Worm (Caenorhabditis elegans) whole organism, L4 larva: ENCODE data around the gene C44C10.9.

Source experiments
- F10B5.3 ChIP-seq: sonication (generic microtip); optimal IDR thresholded peaks from 2 replicates; lab custom pipeline; 2016; ENCODE audit warnings: mild to moderate bottlenecking, missing genetic modification characterization, missing compliant biosample characterization
- F37D6.2 ChIP-seq: sonication (generic microtip); optimal IDR thresholded peaks from 2 replicates; lab custom pipeline; 2016; ENCODE audit warnings: mild to moderate bottlenecking, missing genetic modification characterization, missing compliant biosample characterization
- T20F7.1 ChIP-seq: fragments of 200-800 bp; sonication (Bioruptor generic); optimal IDR thresholded peaks from 2 replicates; lab custom pipeline; 2018; ENCODE audit warnings: mild to moderate bottlenecking, missing genetic modification characterization, missing compliant biosample characterization
- T26A8.4 ChIP-seq: fragments of 200-800 bp; sonication (Bioruptor generic); IDR thresholded peaks from 2 replicates; pipeline ENCODE4 v1.3.6; 2022; ENCODE audit warnings: missing genetic modification characterization, missing compliant biosample characterization
- Y105C5A.15 ChIP-seq: fragments of 200-800 bp; sonication (Bioruptor generic); IDR thresholded peaks from 2 replicates; pipeline ENCODE4 v1.3.6; 2022; ENCODE audit warnings: missing genetic modification characterization, missing compliant biosample characterization
- ZK337.2 ChIP-seq: fragments of 200-800 bp; sonication (Bioruptor generic); IDR thresholded peaks from 2 replicates; pipeline ENCODE4 v1.3.6; 2022; ENCODE audit warnings: missing genetic modification reagents, missing genetic modification characterization, missing compliant biosample characterization
- aly-2 ChIP-seq: sonication (generic microtip); optimal IDR thresholded peaks from 2 replicates; lab custom pipeline; 2018; ENCODE audit warnings: missing biosample characterization, missing genetic modification characterization
- ama-1 ChIP-seq: fragments of 150-350 bp; optimal IDR thresholded peaks from 2 replicates; lab custom pipeline; 2014; ENCODE audit warnings: inconsistent platforms, mixed read lengths
- ceh-28 ChIP-seq: fragments of 150-350 bp; optimal IDR thresholded peaks from 2 replicates; lab custom pipeline; 2014; ENCODE audit warnings: missing biosample characterization, missing genetic modification reagents, missing genetic modification characterization
- ceh-32 ChIP-seq: sonication (generic microtip); optimal IDR thresholded peaks from 2 replicates; lab custom pipeline; 2016; ENCODE audit warnings: mild to moderate bottlenecking, missing genetic modification characterization, missing compliant biosample characterization; ENCODE audit not compliant: poor library complexity
- ceh-44 ChIP-seq: fragments of 200-800 bp; sonication (Bioruptor generic); IDR thresholded peaks from 2 replicates; pipeline ENCODE4 v1.3.6; 2022; ENCODE audit warnings: missing genetic modification reagents, missing genetic modification characterization, missing compliant biosample characterization
- ces-1 ChIP-seq: fragments of 150-350 bp; sonication (generic microtip); optimal IDR thresholded peaks from 4 replicates; lab custom pipeline; 2014; ENCODE audit warnings: missing biosample characterization, missing genetic modification reagents, missing genetic modification characterization
- ctbp-1 ChIP-seq: fragments of 200-800 bp; sonication (Bioruptor generic); IDR thresholded peaks from 2 replicates; pipeline ENCODE4 v1.3.6; 2022; ENCODE audit warnings: missing genetic modification reagents, missing genetic modification characterization, missing compliant biosample characterization
- daf-12 ChIP-seq: fragments of 150-350 bp; optimal IDR thresholded peaks from 2 replicates; lab custom pipeline; 2014; ENCODE audit warnings: missing biosample characterization, missing genetic modification reagents, missing genetic modification characterization
- daf-8 ChIP-seq: fragments of 200-800 bp; sonication (Bioruptor generic); IDR thresholded peaks from 2 replicates; pipeline ENCODE4 v1.3.6; 2022; ENCODE audit warnings: missing genetic modification characterization, missing compliant biosample characterization
- dmd-6 ChIP-seq: fragments of 200-800 bp; sonication (Bioruptor generic); IDR thresholded peaks from 2 replicates; pipeline ENCODE4 v1.3.6; 2022; ENCODE audit warnings: missing genetic modification reagents, missing genetic modification characterization, missing compliant biosample characterization
- dmd-8 ChIP-seq: fragments of 200-800 bp; sonication (Bioruptor generic); IDR thresholded peaks from 2 replicates; pipeline ENCODE4 v1.3.6; 2022; ENCODE audit warnings: missing genetic modification characterization, missing compliant biosample characterization
- dmd-9 ChIP-seq: fragments of 200-800 bp; sonication (Bioruptor generic); IDR thresholded peaks from 2 replicates; pipeline ENCODE4 v1.3.6; 2022; ENCODE audit warnings: missing genetic modification reagents, missing genetic modification characterization, missing compliant biosample characterization
- dve-1 ChIP-seq: sonication (generic microtip); optimal IDR thresholded peaks from 2 replicates; lab custom pipeline; 2017; ENCODE audit warnings: antibody characterized with exemption, mild to moderate bottlenecking, missing genetic modification characterization, missing compliant biosample characterization; ENCODE audit not compliant: insufficient read depth
- egl-43 ChIP-seq: fragments of 200-800 bp; sonication (Bioruptor generic); IDR thresholded peaks from 2 replicates; pipeline ENCODE4 v1.3.6; 2022; ENCODE audit warnings: missing genetic modification reagents, missing genetic modification characterization, missing compliant biosample characterization
- fos-1 ChIP-seq: fragments of 150-350 bp; optimal IDR thresholded peaks from 2 replicates; lab custom pipeline; 2014; ENCODE audit warnings: missing biosample characterization, missing genetic modification characterization
- gei-8 ChIP-seq: fragments of 200-800 bp; sonication (Bioruptor generic); optimal IDR thresholded peaks from 2 replicates; lab custom pipeline; 2018; ENCODE audit warnings: mild to moderate bottlenecking, missing genetic modification characterization, missing compliant biosample characterization
- hmg-1.1 ChIP-seq: fragments of 200-800 bp; sonication (Bioruptor generic); IDR thresholded peaks from 2 replicates; pipeline ENCODE4 v1.3.6; 2022; ENCODE audit warnings: missing genetic modification reagents, missing genetic modification characterization, missing compliant biosample characterization
- lim-7 ChIP-seq: fragments of 200-800 bp; sonication (Bioruptor generic); IDR thresholded peaks from 2 replicates; pipeline ENCODE4 v1.3.6; 2022; ENCODE audit warnings: missing genetic modification characterization, missing compliant biosample characterization
- lin-1 ChIP-seq: fragments of 200-800 bp; sonication (Bioruptor generic); IDR thresholded peaks from 2 replicates; pipeline ENCODE4 v1.3.6; 2022; ENCODE audit warnings: missing genetic modification reagents, missing genetic modification characterization, missing compliant biosample characterization
- lin-15B ChIP-seq: fragments of 150-350 bp; sonication (generic microtip); optimal IDR thresholded peaks from 3 replicates; lab custom pipeline; 2014; ENCODE audit warnings: missing biosample characterization, missing genetic modification characterization
- lsy-2 ChIP-seq, 2 experiments: fragments of 150-350 bp in 1 of 2; sonication (generic microtip) in 1 of 2; optimal IDR thresholded peaks; 2 replicates each; lab custom pipeline; 2014 to 2017; ENCODE audit warnings: missing biosample characterization in 2 of 2, missing genetic modification characterization in 2 of 2
- madf-5 ChIP-seq, 2 experiments: fragments of 200-800 bp; sonication (Bioruptor generic); IDR thresholded peaks; 2 replicates each; pipeline ENCODE4 v1.3.6; 2022; ENCODE audit warnings: missing compliant biosample characterization in 2 of 2, missing genetic modification characterization in 2 of 2
- mes-2 ChIP-seq: sonication (generic microtip); optimal IDR thresholded peaks from 2 replicates; lab custom pipeline; 2016; ENCODE audit warnings: missing genotype, mild to moderate bottlenecking, missing genetic modification characterization, missing compliant biosample characterization; ENCODE audit not compliant: poor library complexity, severe bottlenecking
- nhr-111 ChIP-seq: fragments of 200-800 bp; sonication (Bioruptor generic); optimal IDR thresholded peaks from 2 replicates; lab custom pipeline; 2018; ENCODE audit warnings: mild to moderate bottlenecking, missing genetic modification characterization, missing compliant biosample characterization
- nhr-25 ChIP-seq: sonication (generic microtip); optimal IDR thresholded peaks from 2 replicates; lab custom pipeline; 2017; ENCODE audit warnings: missing genetic modification characterization, mild to moderate bottlenecking, missing compliant biosample characterization, antibody characterized with exemption, moderate library complexity, borderline replicate concordance; ENCODE audit not compliant: insufficient read depth
- nhr-41 ChIP-seq: fragments of 200-800 bp; sonication (Bioruptor generic); IDR thresholded peaks from 2 replicates; pipeline ENCODE4 v1.3.6; 2022; ENCODE audit warnings: missing genetic modification reagents, missing genetic modification characterization, missing compliant biosample characterization
- nhr-48 ChIP-seq: sonication (generic microtip); optimal IDR thresholded peaks from 2 replicates; lab custom pipeline; 2016; ENCODE audit warnings: mild to moderate bottlenecking, missing genetic modification characterization, missing compliant biosample characterization
- php-3 ChIP-seq: fragments of 200-800 bp; sonication (Bioruptor generic); IDR thresholded peaks from 2 replicates; pipeline ENCODE4 v1.3.6; 2022; ENCODE audit warnings: missing genetic modification reagents, missing genetic modification characterization, missing compliant biosample characterization
- sdz-12 ChIP-seq: fragments of 200-800 bp; sonication (Bioruptor generic); optimal IDR thresholded peaks from 2 replicates; lab custom pipeline; 2018; ENCODE audit warnings: mild to moderate bottlenecking, missing genetic modification characterization, missing compliant biosample characterization
- skn-1 ChIP-seq: fragments of 150-350 bp; optimal IDR thresholded peaks from 2 replicates; lab custom pipeline; 2014; ENCODE audit warnings: missing biosample characterization, missing genetic modification characterization
- snpc-1.2 ChIP-seq: fragments of 200-800 bp; sonication (Bioruptor generic); IDR thresholded peaks from 2 replicates; pipeline ENCODE4 v1.3.6; 2022; ENCODE audit warnings: missing genetic modification reagents, missing genetic modification characterization, missing compliant biosample characterization
- spr-3 ChIP-seq: fragments of 200-800 bp; sonication (Bioruptor generic); optimal IDR thresholded peaks from 2 replicates; lab custom pipeline; 2018; ENCODE audit warnings: mild to moderate bottlenecking, missing genetic modification characterization, missing compliant biosample characterization
- tag-97 ChIP-seq: fragments of 200-800 bp; sonication (Bioruptor generic); IDR thresholded peaks from 2 replicates; pipeline ENCODE4 v1.3.6; 2022; ENCODE audit warnings: missing genetic modification characterization, missing compliant biosample characterization
- tra-1 ChIP-seq: fragments of 200-800 bp; sonication (Bioruptor generic); IDR thresholded peaks from 2 replicates; pipeline ENCODE4 v1.3.6; 2022; ENCODE audit warnings: missing genetic modification reagents, missing genetic modification characterization, missing compliant biosample characterization
- unc-130 ChIP-seq: sonication (generic microtip); optimal IDR thresholded peaks from 2 replicates; lab custom pipeline; 2016; ENCODE audit warnings: missing genetic modification reagents, missing genetic modification characterization, missing compliant biosample characterization
- unc-62 ChIP-seq, 3 experiments: fragments of 150-350 bp in 1 of 3; sonication (generic microtip); optimal IDR thresholded peaks in 2 of 3; peaks in 1 of 3; 1 replicate in 1 of 3; 2 replicates in 2 of 3; lab custom pipeline; 2014 to 2017; ENCODE audit warnings: missing biosample characterization in 3 of 3, missing genetic modification characterization in 3 of 3, missing genetic modification reagents in 3 of 3, missing genotype in 1 of 3
- zip-11 ChIP-seq: fragments of 200-800 bp; sonication (Bioruptor generic); IDR thresholded peaks from 2 replicates; pipeline ENCODE4 v1.3.6; 2022; ENCODE audit warnings: missing genetic modification characterization, missing compliant biosample characterization
- ztf-7 ChIP-seq: fragments of 150-350 bp; optimal IDR thresholded peaks from 2 replicates; lab custom pipeline; 2014; ENCODE audit warnings: missing biosample characterization, missing genetic modification characterization

C44C10.9 gene

ce11 chrX:11727761-11728160 lies 11.4 kb upstream of the C44C10.9 start, which contains the start of the genes gst-42 and D1053.2 (continued):
- no peak for TF ChIP-seq dmd-9 (GFP tag; lab: Robert Waterston, UW)
- peak in 1 of 2 experiments; percentile 40 for TF ChIP-seq unc-62 (GFP tag; optimal IDR thresholded peaks at IDR 0.05 in 1 of 2; lab: Kevin White, UChicago)
- TF ChIP-seq unc-62 (tag; optimal IDR thresholded peaks at IDR 0.05; lab: Kevin White, UChicago) = no peak
- no peak for TF ChIP-seq zip-11 (GFP tag; lab: Robert Waterston, UW)
- no peak for TF ChIP-seq T26A8.4 (GFP tag; lab: Robert Waterston, UW)
- no peak for TF ChIP-seq daf-12 (tag; lab: Kevin White, UChicago)
- no peak for TF ChIP-seq ceh-44 (GFP tag; lab: Robert Waterston, UW)
- TF ChIP-seq dve-1 (tag; lab: Kevin White, UChicago) = peak; percentile 94
- TF ChIP-seq F10B5.3 (tag; lab: Kevin White, UChicago) = no peak
- TF ChIP-seq tra-1 (GFP tag; lab: Robert Waterston, UW) = peak; percentile 63; the same call in 1 of the 2 replicates
- peak; percentile 95 for TF ChIP-seq dmd-6 (GFP tag; lab: Robert Waterston, UW)
- TF ChIP-seq nhr-111 (GFP tag; lab: Kevin White, UChicago) = no peak
- peak; percentile 53; the same call in 1 of the 2 replicates for TF ChIP-seq lin-1 (GFP tag; lab: Robert Waterston, UW)
- no peak for TF ChIP-seq ces-1 (GFP tag; lab: Kevin White, UChicago)
- no peak for TF ChIP-seq ceh-32
- TF ChIP-seq unc-130 = no peak
- no peak for TF ChIP-seq nhr-41 (GFP tag; lab: Robert Waterston, UW)
- TF ChIP-seq T20F7.1 = peak; percentile 26
- TF ChIP-seq gei-8 (GFP tag; lab: Kevin White, UChicago) = no peak
- no peak for TF ChIP-seq lim-7 (GFP tag; lab: Robert Waterston, UW)
- no peak for TF ChIP-seq egl-43 (GFP tag; lab: Robert Waterston, UW)
- peak in 1 of 2 experiments; percentile 42 for TF ChIP-seq lsy-2 (tag; optimal IDR thresholded peaks at IDR 0.05; lab: Kevin White, UChicago)

ce11 chrX:11726450-11726849 lies 10.1 kb upstream of the C44C10.9 start:
- TF ChIP-seq daf-12 (tag; lab: Kevin White, UChicago) (no peak), unc-62 (GFP tag; optimal IDR thresholded peaks at IDR 0.05 in 1 of 2; lab: Kevin White, UChicago) (peak in 1 of 2 experiments; percentile 69), unc-62 (tag; optimal IDR thresholded peaks at IDR 0.05; lab: Kevin White, UChicago) (no peak)
- TF ChIP-seq, all 104 proteins: peak for 1

- TF ChIP-seq nhr-48 (tag; lab: Kevin White, UChicago) (no peak), madf-5 (GFP tag; IDR thresholded peaks at IDR 0.05; lab: Robert Waterston, UW) (no peak), unc-62 (GFP tag; optimal IDR thresholded peaks at IDR 0.05 in 1 of 2; lab: Kevin White, UChicago) (peak in 1 of 2 experiments; percentile 81), unc-62 (tag; optimal IDR thresholded peaks at IDR 0.05; lab: Kevin White, UChicago) (no peak), sdz-12 (GFP tag; lab: Kevin White, UChicago) (no peak), tag-97 (no peak), F10B5.3 (tag; lab: Kevin White, UChicago) (no peak), dmd-9 (GFP tag; lab: Robert Waterston, UW) (no peak)
These were observed 9.3 kb upstream of the C44C10.9 start for ce11 chrX:11725646-11726045.

- TF ChIP-seq aly-2 (no peak), dmd-8 (GFP tag; lab: Robert Waterston, UW) (no peak), Y105C5A.15 (GFP tag; lab: Robert Waterston, UW) (no peak), ZK337.2 (GFP tag; lab: Robert Waterston, UW) (no peak), zip-11 (GFP tag; lab: Robert Waterston, UW) (no peak), dmd-9 (GFP tag; lab: Robert Waterston, UW) (no peak), spr-3 (GFP tag; lab: Kevin White, UChicago) (no peak), ceh-28 (tag; lab: Kevin White, UChicago) (no peak), lin-15B (tag; lab: Kevin White, UChicago) (no peak), skn-1 (tag; lab: Kevin White, UChicago) (no peak), snpc-1.2 (GFP tag; lab: Robert Waterston, UW) (no peak), F37D6.2 (tag; lab: Kevin White, UChicago) (no peak), nhr-25 (tag; lab: Kevin White, UChicago) (no peak), mes-2 (no peak), ama-1 (lab: Kevin White, UChicago) (no peak), php-3 (GFP tag; lab: Robert Waterston, UW) (0 out of 2 replicates have a peak, but pooled peaks have one; percentile 44), lim-7 (GFP tag; lab: Robert Waterston, UW) (no peak), daf-8 (no peak), ztf-7 (tag; lab: Kevin White, UChicago) (no peak), hmg-1.1 (GFP tag; lab: Robert Waterston, UW) (no peak), fos-1 (tag; lab: Kevin White, UChicago) (no peak), dmd-6 (GFP tag; lab: Robert Waterston, UW) (no peak), ctbp-1 (GFP tag; lab: Robert Waterston, UW) (no peak)
These were observed 7.5 kb upstream of the C44C10.9 start, which contains the start of gene D1053.4 for ce11 chrX:11723781-11724201. D1053.4 (minus strand) TSS chrX:11723800.
